Fruit fly (Drosophila melanogaster): ENCODE data around the gene CG14957.
A peak's percentile ranks its signal among the peaks of the same experiment; 100 is the strongest.

CG14957 gene

dm6 chr3L:3224740-3225719, 37.7 kb downstream of the CG14957 start, which contains the start of gene Larp4B (continued):
- TF ChIP-seq cg (GFP tag; optimal IDR thresholded peaks at IDR 0.05), result no peak
- TF ChIP-seq pzg (GFP tag; optimal IDR thresholded peaks at IDR 0.05), result peak; percentile 89
- no peak for TF ChIP-seq NC2α (GFP tag; optimal IDR thresholded peaks at IDR 0.05)
- peak; percentile 27 for TF ChIP-seq zen (tag; optimal IDR thresholded peaks at IDR 0.05)
- no peak for TF ChIP-seq Hr78 (GFP tag; optimal IDR thresholded peaks at IDR 0.05)
- peak; percentile 80 for TF ChIP-seq CG33213 (GFP tag; optimal IDR thresholded peaks at IDR 0.05)
- peak; percentile 77 for TF ChIP-seq Dll (GFP tag; IDR thresholded peaks at IDR 0.05; ENCODE audit: partially characterized antibody)
- TF ChIP-seq CG13287 (GFP tag; IDR thresholded peaks at IDR 0.05; ENCODE audit: partially characterized antibody), result peak; percentile 72
- TF ChIP-seq CG12155 (GFP tag; optimal IDR thresholded peaks at IDR 0.05), result no peak
- peak; percentile 28 for TF ChIP-seq B-H2 (GFP tag; optimal IDR thresholded peaks at IDR 0.05)
- TF ChIP-seq Opbp (GFP tag; IDR thresholded peaks at IDR 0.05; ENCODE audit: partially characterized antibody), result peak; percentile 35; the same call in 2 of the 3 replicates
- peak; percentile 14 for TF ChIP-seq CG13424 (tag; optimal IDR thresholded peaks at IDR 0.05)
- TF ChIP-seq Dbx (GFP tag; IDR thresholded peaks at IDR 0.05), result peak; percentile 44; the same call in 1 of the 3 replicates
- TF ChIP-seq Drgx (GFP tag; IDR thresholded peaks at IDR 0.05), result no peak
- TF ChIP-seq caup (GFP tag; optimal IDR thresholded peaks at IDR 0.05; ENCODE audit: severe bottlenecking), result peak; percentile 16
- peak; percentile 56; the same call in 2 of the 3 replicates for TF ChIP-seq CG34422 (GFP tag; IDR thresholded peaks at IDR 0.05)
- TF ChIP-seq CG2199 (GFP tag; IDR thresholded peaks at IDR 0.05), result 0 out of 3 replicates have a peak, but pooled peaks have one; percentile 17
- peak; percentile 72 for TF ChIP-seq CG16813 (GFP tag; IDR thresholded peaks at IDR 0.05; ENCODE audit: partially characterized antibody)
- peak; percentile 25 for TF ChIP-seq nmo (GFP tag; optimal IDR thresholded peaks at IDR 0.05)
- TF ChIP-seq CG11723 (GFP tag; optimal IDR thresholded peaks at IDR 0.05), result no peak
- TF ChIP-seq Six4 (GFP tag; optimal IDR thresholded peaks at IDR 0.05), result no peak
- peak; percentile 23 for TF ChIP-seq CG7987 (GFP tag; optimal IDR thresholded peaks at IDR 0.05)
- peak; percentile 38 for TF ChIP-seq grau (tag; optimal IDR thresholded peaks at IDR 0.05)
- TF ChIP-seq BEAF-32 (GFP tag; optimal IDR thresholded peaks at IDR 0.05), result peak; percentile 83
- peak; percentile 42 for TF ChIP-seq hkb (optimal IDR thresholded peaks at IDR 0.05)
- TF ChIP-seq hkb (GFP tag; IDR thresholded peaks at IDR 0.05), result no peak
- no peak for TF ChIP-seq CG18011 (GFP tag; optimal IDR thresholded peaks at IDR 0.05)
- peak; percentile 50 for TF ChIP-seq CG9932 (GFP tag; IDR thresholded peaks at IDR 0.05)
- peak; percentile 35 for TF ChIP-seq zfh2 (GFP tag; optimal IDR thresholded peaks at IDR 0.05)
- peak; percentile 55 for TF ChIP-seq CG34224 (GFP tag; IDR thresholded peaks at IDR 0.05; ENCODE audit: partially characterized antibody)
- TF ChIP-seq ase (GFP tag; IDR thresholded peaks at IDR 0.05), result no peak
- no peak for TF ChIP-seq pb (GFP tag; optimal IDR thresholded peaks at IDR 0.05)
- TF ChIP-seq Asciz (GFP tag; optimal IDR thresholded peaks at IDR 0.05), result no peak
- peak; percentile 89 for TF ChIP-seq Ets65A (GFP tag)
- TF ChIP-seq CG3847 (GFP tag; IDR thresholded peaks at IDR 0.05), result peak; percentile 47
- TF ChIP-seq Dip3 (GFP tag; optimal IDR thresholded peaks at IDR 0.05), result no peak
- peak; percentile 66 for TF ChIP-seq sna (GFP tag; IDR thresholded peaks at IDR 0.05; ENCODE audit: partially characterized antibody)
- TF ChIP-seq CG6175 (GFP tag; IDR thresholded peaks at IDR 0.05), result no peak
- TF ChIP-seq Myb (GFP tag; optimal IDR thresholded peaks at IDR 0.05), result peak; percentile 90
- TF ChIP-seq CG14860 (GFP tag; IDR thresholded peaks at IDR 0.05; ENCODE audit: partially characterized antibody), result peak; percentile 72; the same call in 2 of the 3 replicates
- TF ChIP-seq CG9437 (GFP tag; optimal IDR thresholded peaks at IDR 0.05), result peak; percentile 46
- TF ChIP-seq CG2129 (GFP tag; IDR thresholded peaks at IDR 0.05; ENCODE audit: partially characterized antibody), result peak; percentile 53
- no peak for TF ChIP-seq Eip74EF (GFP tag; optimal IDR thresholded peaks at IDR 0.05)
- peak; percentile 89 for TF ChIP-seq CG4617 (GFP tag; optimal IDR thresholded peaks at IDR 0.05; ENCODE audit: borderline replicate concordance)
- peak; percentile 1 for TF ChIP-seq CG3163 (GFP tag; optimal IDR thresholded peaks at IDR 0.05)
- TF ChIP-seq CG9727 (GFP tag; optimal IDR thresholded peaks at IDR 0.05), result peak; percentile 19

All from whole organism, embryonic.